Fruit fly (Drosophila melanogaster) whole organism, prepupa: ENCODE data around the gene Sar1.
A peak's percentile ranks its signal among the peaks of the same experiment; 100 is the strongest.

Experiments
- Blimp-1 ChIP-seq: fragments of 200-800 bp; sonication (Bioruptor generic); optimal IDR thresholded peaks from 3 replicates; lab custom pipeline; 2017; ENCODE audit warnings: missing biosample characterization, missing genetic modification characterization, mild to moderate bottlenecking, moderate library complexity, missing genetic modification reagents
- CG10669 ChIP-seq: fragments of 200-800 bp; sonication (Bioruptor generic); optimal IDR thresholded peaks from 3 replicates; lab custom pipeline; 2018; ENCODE audit warnings: missing biosample characterization, mild to moderate bottlenecking, missing genetic modification characterization, moderate library complexity
- CG11294 ChIP-seq: fragments of 200-800 bp; sonication (Bioruptor generic); IDR thresholded peaks from 2 replicates; pipeline ENCODE4 v1.3.6; 2022; ENCODE audit warnings: missing biosample characterization, missing genetic modification characterization
- CG1621 ChIP-seq: fragments of 200-800 bp; sonication (Bioruptor generic); optimal IDR thresholded peaks from 3 replicates; lab custom pipeline; 2018; ENCODE audit warnings: missing biosample characterization, mild to moderate bottlenecking, missing genetic modification characterization
- CG16779 ChIP-seq: fragments of 200-800 bp; sonication (Bioruptor generic); optimal IDR thresholded peaks from 3 replicates; lab custom pipeline; 2017; ENCODE audit warnings: missing biosample characterization, mild to moderate bottlenecking, missing genetic modification characterization
- CG31627 ChIP-seq: fragments of 200-800 bp; sonication (Bioruptor generic); optimal IDR thresholded peaks from 3 replicates; lab custom pipeline; 2016; ENCODE audit warnings: missing biosample characterization, missing genetic modification characterization
- CG32006 ChIP-seq: fragments of 200-800 bp; sonication (Bioruptor generic); optimal IDR thresholded peaks from 3 replicates; lab custom pipeline; 2017; ENCODE audit warnings: missing biosample characterization, mild to moderate bottlenecking, missing genetic modification characterization
- CG34406 ChIP-seq: fragments of 200-800 bp; sonication (Bioruptor generic); optimal IDR thresholded peaks from 3 replicates; lab custom pipeline; 2016; ENCODE audit warnings: missing biosample characterization, missing genetic modification characterization
- CG3919 ChIP-seq: fragments of 200-800 bp; sonication (Bioruptor generic); optimal IDR thresholded peaks from 3 replicates; lab custom pipeline; 2016; ENCODE audit warnings: missing biosample characterization, missing genetic modification characterization
- CG4318 ChIP-seq: fragments of 200-800 bp; sonication (Bioruptor generic); optimal IDR thresholded peaks from 3 replicates; lab custom pipeline; 2017; ENCODE audit warnings: missing biosample characterization, mild to moderate bottlenecking, missing genetic modification characterization
- CG6276 ChIP-seq: fragments of 200-800 bp; sonication (Bioruptor generic); optimal IDR thresholded peaks from 2 replicates; lab custom pipeline; 2017; ENCODE audit warnings: missing biosample characterization, mild to moderate bottlenecking, missing genetic modification characterization
- CG6792 ChIP-seq: fragments of 200-800 bp; sonication (Bioruptor generic); optimal IDR thresholded peaks from 3 replicates; lab custom pipeline; 2016; ENCODE audit warnings: missing biosample characterization, missing genetic modification characterization
- CG6808 ChIP-seq: fragments of 200-800 bp; sonication (Bioruptor generic); optimal IDR thresholded peaks from 3 replicates; lab custom pipeline; 2017; ENCODE audit warnings: missing biosample characterization, missing genetic modification characterization, mild to moderate bottlenecking, moderate library complexity, missing genetic modification reagents
- CG7368 ChIP-seq: fragments of 200-800 bp; sonication (Bioruptor generic); optimal IDR thresholded peaks from 3 replicates; lab custom pipeline; 2016; ENCODE audit warnings: missing biosample characterization, missing genetic modification characterization
- CG8119 ChIP-seq: fragments of 200-800 bp; sonication (Bioruptor generic); IDR thresholded peaks from 3 replicates; pipeline ENCODE4 v1.3.6; 2022; ENCODE audit warnings: missing biosample characterization, missing genetic modification characterization
- CG8319 ChIP-seq: fragments of 200-800 bp; sonication (Bioruptor generic); optimal IDR thresholded peaks from 3 replicates; lab custom pipeline; 2016; ENCODE audit warnings: missing biosample characterization, missing genetic modification characterization
- CG8632 ChIP-seq: fragments of 200-800 bp; sonication (Bioruptor generic); optimal IDR thresholded peaks from 3 replicates; lab custom pipeline; 2016; ENCODE audit warnings: missing biosample characterization, missing genetic modification characterization
- Eip75B ChIP-seq: fragments of 200-800 bp; sonication (Bioruptor generic); optimal IDR thresholded peaks from 3 replicates; lab custom pipeline; 2016; ENCODE audit warnings: missing biosample characterization, missing genetic modification characterization
- Eip78C ChIP-seq: fragments of 200-800 bp; sonication (Bioruptor generic); peaks from one replicate; lab custom pipeline; 2016; ENCODE audit warnings: missing biosample characterization, missing genetic modification characterization
- Ets21C ChIP-seq: fragments of 200-800 bp; sonication (Bioruptor generic); optimal IDR thresholded peaks from 3 replicates; lab custom pipeline; 2016; ENCODE audit warnings: missing biosample characterization, missing genetic modification characterization
- Ets96B ChIP-seq: fragments of 200-800 bp; optimal IDR thresholded peaks from 2 replicates; lab custom pipeline; 2019; ENCODE audit warnings: missing biosample characterization, mild to moderate bottlenecking, missing genetic modification characterization, moderate library complexity
- Hr38 ChIP-seq: sonication (Bioruptor generic); optimal IDR thresholded peaks from 2 replicates; lab custom pipeline; 2016; ENCODE audit warnings: missing biosample characterization, missing genetic modification characterization
- Hr39 ChIP-seq: fragments of 200-800 bp; sonication (Bioruptor generic); optimal IDR thresholded peaks from 2 replicates; lab custom pipeline; 2016; ENCODE audit warnings: missing biosample characterization, missing genetic modification characterization
- Hr4 ChIP-seq: fragments of 200-800 bp; sonication (Bioruptor generic); optimal IDR thresholded peaks from 3 replicates; lab custom pipeline; 2016; ENCODE audit warnings: missing biosample characterization, missing genetic modification characterization
- Lpt ChIP-seq: fragments of 200-800 bp; sonication (Bioruptor generic); optimal IDR thresholded peaks from 3 replicates; lab custom pipeline; 2016; ENCODE audit warnings: missing biosample characterization, missing genetic modification characterization
- Met ChIP-seq: fragments of 200-800 bp; sonication (Bioruptor generic); optimal IDR thresholded peaks from 3 replicates; lab custom pipeline; 2016; ENCODE audit warnings: missing biosample characterization, missing genetic modification characterization
- OdsH ChIP-seq: fragments of 200-800 bp; sonication (Bioruptor generic); optimal IDR thresholded peaks from 3 replicates; lab custom pipeline; 2016; ENCODE audit warnings: missing biosample characterization, missing genetic modification characterization
- Smox ChIP-seq: fragments of 200-800 bp; sonication (Bioruptor generic); optimal IDR thresholded peaks from 3 replicates; lab custom pipeline; 2016; ENCODE audit warnings: missing biosample characterization, missing genetic modification characterization
- Sox102F ChIP-seq: fragments of 200-800 bp; sonication (Bioruptor generic); optimal IDR thresholded peaks from 2 replicates; lab custom pipeline; 2016; ENCODE audit warnings: missing biosample characterization, mild to moderate bottlenecking, missing genetic modification characterization
- Sox14 ChIP-seq: fragments of 200-800 bp; sonication (Bioruptor generic); optimal IDR thresholded peaks from 3 replicates; lab custom pipeline; 2016; ENCODE audit warnings: missing biosample characterization, missing genetic modification characterization
- Sox15 ChIP-seq: fragments of 200-800 bp; sonication (Bioruptor generic); optimal IDR thresholded peaks from 3 replicates; lab custom pipeline; 2016; ENCODE audit warnings: missing biosample characterization, missing genetic modification characterization
- achi ChIP-seq: fragments of 200-800 bp; sonication (Bioruptor generic); optimal IDR thresholded peaks from 3 replicates; lab custom pipeline; 2016; ENCODE audit warnings: missing biosample characterization, missing genetic modification characterization
- acj6 ChIP-seq: fragments of 200-800 bp; sonication (Bioruptor generic); optimal IDR thresholded peaks from 3 replicates; lab custom pipeline; 2016; ENCODE audit warnings: missing biosample characterization, missing genetic modification characterization
- cyc ChIP-seq: fragments of 200-800 bp; sonication (Bioruptor generic); optimal IDR thresholded peaks from 3 replicates; lab custom pipeline; 2016; ENCODE audit warnings: missing biosample characterization, missing genetic modification characterization
- esn ChIP-seq: fragments of 200-800 bp; sonication (Bioruptor generic); optimal IDR thresholded peaks from 2 replicates; lab custom pipeline; 2016; ENCODE audit warnings: missing biosample characterization, mild to moderate bottlenecking, missing genetic modification characterization, moderate library complexity
- fd59A ChIP-seq: fragments of 200-800 bp; sonication (Bioruptor generic); optimal IDR thresholded peaks from 2 replicates; lab custom pipeline; 2017; ENCODE audit warnings: missing biosample characterization, mild to moderate bottlenecking, missing genetic modification characterization, missing genetic modification reagents
- fkh ChIP-seq: fragments of 200-800 bp; sonication (Bioruptor generic); optimal IDR thresholded peaks from 3 replicates; lab custom pipeline; 2017; ENCODE audit warnings: missing biosample characterization, mild to moderate bottlenecking, missing genetic modification characterization, moderate library complexity
- net ChIP-seq: fragments of 200-800 bp; sonication (Bioruptor generic); optimal IDR thresholded peaks from 3 replicates; lab custom pipeline; 2016; ENCODE audit warnings: missing biosample characterization, missing genetic modification characterization
- pdm3 ChIP-seq: fragments of 200-800 bp; sonication (Bioruptor generic); optimal IDR thresholded peaks from 3 replicates; lab custom pipeline; 2016; ENCODE audit warnings: missing biosample characterization, missing genetic modification characterization
- svp ChIP-seq: fragments of 200-800 bp; sonication (Bioruptor generic); peaks from one replicate; lab custom pipeline; 2016; ENCODE audit warnings: missing biosample characterization, missing genetic modification characterization
- topi ChIP-seq: fragments of 200-800 bp; sonication (Bioruptor generic); optimal IDR thresholded peaks from 3 replicates; lab custom pipeline; 2016; ENCODE audit warnings: missing biosample characterization, missing genetic modification characterization
- vri ChIP-seq: fragments of 200-800 bp; sonication (Bioruptor generic); optimal IDR thresholded peaks from 3 replicates; lab custom pipeline; 2016; ENCODE audit warnings: missing biosample characterization, mild to moderate bottlenecking, missing genetic modification characterization

Gene Sar1

dm6 chr3R:22324736-22325135 is 31.7 kb upstream of the Sar1 start (continued):
- TF ChIP-seq Hr39 (GFP tag; lab: Kevin White, UChicago) (peak; percentile 6), CG6808 (GFP tag; lab: Kevin White, UChicago) (peak; percentile 63), OdsH (GFP tag; lab: Kevin White, UChicago) (peak; percentile 70), CG6276 (peak; percentile 63), Hr38 (GFP tag; lab: Kevin White, UChicago) (no peak), CG8632 (GFP tag; lab: Kevin White, UChicago) (peak; percentile 60), Sox15 (peak; percentile 11), Lpt (GFP tag; lab: Kevin White, UChicago) (peak; percentile 17), Ets96B (tag; lab: Kevin White, UChicago) (peak; percentile 77), fd59A (GFP tag; lab: Kevin White, UChicago) (peak; percentile 41), CG34406 (peak; percentile 68), achi (GFP tag; lab: Kevin White, UChicago) (peak; percentile 72), CG11294 (GFP tag; lab: Robert Waterston, UW) (0 out of 2 replicates have a peak, but pooled peaks have one; percentile 43), CG8319 (GFP tag; lab: Kevin White, UChicago) (peak; percentile 21), acj6 (peak; percentile 66), Sox14 (GFP tag; lab: Kevin White, UChicago) (peak; percentile 33), pdm3 (GFP tag; lab: Kevin White, UChicago) (peak; percentile 22), vri (GFP tag; lab: Kevin White, UChicago) (no peak), CG16779 (peak; percentile 52), cyc (no peak)

dm6 chr3R:22328665-22329350 is 27.7 kb upstream of the Sar1 start, which contains the start of gene CG7080:
Gene CG7080, plus strand, starts transcription at chr3R:22329300.
- TF ChIP-seq fkh (no peak), Eip75B (peak; percentile 6), CG8632 (GFP tag; lab: Kevin White, UChicago) (peak; percentile 36), Eip78C (GFP tag; lab: Kevin White, UChicago) (peak; percentile 80), CG3919 (peak; percentile 31), Sox102F (GFP tag; lab: Kevin White, UChicago) (peak; percentile 36), CG10669 (peak; percentile 1), Lpt (GFP tag; lab: Kevin White, UChicago) (no peak), cyc (peak; percentile 9), pdm3 (GFP tag; lab: Kevin White, UChicago) (peak; percentile 35), CG8119 (GFP tag; lab: Robert Waterston, UW) (no peak), CG6808 (GFP tag; lab: Kevin White, UChicago) (no peak), OdsH (GFP tag; lab: Kevin White, UChicago) (peak; percentile 17), CG32006 (GFP tag; lab: Kevin White, UChicago) (peak; percentile 20), Met (GFP tag; lab: Kevin White, UChicago) (peak; percentile 53), Blimp-1 (GFP tag; lab: Kevin White, UChicago) (peak; percentile 2), Hr4 (GFP tag; lab: Kevin White, UChicago) (no peak), CG34406 (peak; percentile 43), CG16779 (no peak), achi (GFP tag; lab: Kevin White, UChicago) (peak; percentile 12), topi (GFP tag; lab: Kevin White, UChicago) (peak; percentile 40), CG6792 (GFP tag; lab: Kevin White, UChicago) (peak; percentile 38), svp (peak; percentile 80), Smox (GFP tag; lab: Kevin White, UChicago) (peak; percentile 23), CG4318 (no peak), CG7368 (GFP tag; lab: Kevin White, UChicago) (no peak), CG1621 (tag; lab: Kevin White, UChicago) (no peak), net (GFP tag; lab: Kevin White, UChicago) (peak; percentile 7), CG11294 (GFP tag; lab: Robert Waterston, UW) (no peak), CG31627 (GFP tag; lab: Kevin White, UChicago) (peak; percentile 4), esn (GFP tag; lab: Kevin White, UChicago) (peak; percentile 37), acj6 (peak; percentile 11), Ets21C (no peak)
